Worm (Caenorhabditis elegans) whole organism, mixed stage, embryonic: ENCODE measurements around the gene M6.11.

Experiments used
- M03D4.4 ChIP-seq: sonication (generic microtip); optimal IDR thresholded peaks from 2 replicates; lab custom pipeline; 2017; ENCODE audit warnings: mild to moderate bottlenecking, missing genetic modification characterization, missing compliant biosample characterization
- bed-3 ChIP-seq: fragments of 200-800 bp; sonication (Bioruptor generic); optimal IDR thresholded peaks from 3 replicates; lab custom pipeline; 2018; ENCODE audit warnings: mild to moderate bottlenecking, missing genetic modification characterization, moderate library complexity, missing compliant biosample characterization
- blmp-1 ChIP-seq: fragments of 150-350 bp; optimal IDR thresholded peaks from 2 replicates; lab custom pipeline; 2014; ENCODE audit warnings: missing biosample characterization, missing genetic modification characterization
- ceh-39 ChIP-seq: fragments of 150-350 bp; optimal IDR thresholded peaks from 2 replicates; lab custom pipeline; 2014; ENCODE audit warnings: missing biosample characterization, missing genetic modification characterization
- ceh-43 ChIP-seq: fragments of 200-800 bp; sonication (Bioruptor generic); optimal IDR thresholded peaks from 2 replicates; lab custom pipeline; 2018; ENCODE audit warnings: mild to moderate bottlenecking, missing genetic modification characterization, moderate library complexity, missing compliant biosample characterization
- ceh-83 ChIP-seq: fragments of 200-800 bp; sonication (Bioruptor generic); optimal IDR thresholded peaks from 2 replicates; lab custom pipeline; 2018; ENCODE audit warnings: mild to moderate bottlenecking, missing genetic modification characterization, missing compliant biosample characterization
- ces-1 ChIP-seq: fragments of 150-350 bp; optimal IDR thresholded peaks from 2 replicates; lab custom pipeline; 2014; ENCODE audit warnings: missing biosample characterization, missing genetic modification reagents, missing genetic modification characterization
- cnd-1 ChIP-seq: fragments of 200-800 bp; sonication (Bioruptor generic); optimal IDR thresholded peaks from 2 replicates; lab custom pipeline; 2018; ENCODE audit warnings: mild to moderate bottlenecking, missing genetic modification characterization, missing compliant biosample characterization
- drap-1 ChIP-seq: fragments of 200-800 bp; sonication (Bioruptor generic); optimal IDR thresholded peaks from 3 replicates; lab custom pipeline; 2018; ENCODE audit warnings: mild to moderate bottlenecking, missing genetic modification characterization, missing compliant biosample characterization
- elt-1 ChIP-seq: sonication (generic microtip); optimal IDR thresholded peaks from 2 replicates; lab custom pipeline; 2017; ENCODE audit warnings: missing genetic modification characterization, mild to moderate bottlenecking, missing compliant biosample characterization, antibody characterized with exemption, moderate library complexity, borderline replicate concordance; ENCODE audit not compliant: insufficient read depth
- elt-3 ChIP-seq: fragments of 150-350 bp; optimal IDR thresholded peaks from 2 replicates; lab custom pipeline; 2014; ENCODE audit warnings: missing biosample characterization, missing genetic modification characterization
- hlh-1 ChIP-seq: fragments of 150-350 bp; optimal IDR thresholded peaks from 2 replicates; lab custom pipeline; 2014; ENCODE audit warnings: missing biosample characterization, missing genetic modification reagents, missing genetic modification characterization
- lin-32 ChIP-seq: fragments of 200-800 bp; sonication (Bioruptor generic); optimal IDR thresholded peaks from 2 replicates; lab custom pipeline; 2018; ENCODE audit warnings: mild to moderate bottlenecking, missing genetic modification characterization, missing compliant biosample characterization
- lsy-2 ChIP-seq: fragments of 150-350 bp; optimal IDR thresholded peaks from 2 replicates; lab custom pipeline; 2014; ENCODE audit warnings: missing biosample characterization, missing genetic modification characterization
- mab-5 ChIP-seq: fragments of 150-350 bp; optimal IDR thresholded peaks from 2 replicates; lab custom pipeline; 2014; ENCODE audit warnings: missing biosample characterization, missing genetic modification characterization
- mep-1 ChIP-seq: fragments of 150-350 bp; optimal IDR thresholded peaks from 2 replicates; lab custom pipeline; 2017; ENCODE audit warnings: missing biosample characterization, missing genetic modification reagents, missing genetic modification characterization, inconsistent platforms
- mls-2 ChIP-seq: sonication (generic microtip); optimal IDR thresholded peaks from 2 replicates; lab custom pipeline; 2016; ENCODE audit warnings: mild to moderate bottlenecking, missing genetic modification characterization, moderate library complexity, missing compliant biosample characterization
- nhr-12 ChIP-seq: fragments of 150-350 bp; optimal IDR thresholded peaks from 2 replicates; lab custom pipeline; 2014; ENCODE audit warnings: missing biosample characterization, missing genetic modification characterization
- nhr-237 ChIP-seq: fragments of 150-350 bp; optimal IDR thresholded peaks from 2 replicates; lab custom pipeline; 2014; ENCODE audit warnings: missing biosample characterization, missing genetic modification characterization
- nhr-28 ChIP-seq: fragments of 150-350 bp; optimal IDR thresholded peaks from 2 replicates; lab custom pipeline; 2014; ENCODE audit warnings: missing biosample characterization, missing genetic modification characterization
- nhr-76 ChIP-seq: sonication (generic microtip); optimal IDR thresholded peaks from 2 replicates; lab custom pipeline; 2017; ENCODE audit warnings: missing biosample characterization, missing genetic modification characterization
- sptf-1 ChIP-seq: sonication (generic microtip); optimal IDR thresholded peaks from 2 replicates; lab custom pipeline; 2017; ENCODE audit warnings: mild to moderate bottlenecking, missing genetic modification characterization, moderate library complexity, missing compliant biosample characterization
- tbx-8 ChIP-seq: fragments of 200-800 bp; sonication (Bioruptor generic); optimal IDR thresholded peaks from 2 replicates; lab custom pipeline; 2018; ENCODE audit warnings: mild to moderate bottlenecking, missing genetic modification characterization, moderate library complexity, missing compliant biosample characterization
- unc-39 ChIP-seq: fragments of 150-350 bp; optimal IDR thresholded peaks from 2 replicates; lab custom pipeline; 2014; ENCODE audit warnings: missing biosample characterization, missing genetic modification characterization
- unc-62 ChIP-seq: fragments of 150-350 bp; optimal IDR thresholded peaks from 2 replicates; lab custom pipeline; 2014; ENCODE audit warnings: missing biosample characterization, missing genetic modification reagents, missing genetic modification characterization
- zip-8 ChIP-seq: fragments of 150-350 bp; optimal IDR thresholded peaks from 2 replicates; lab custom pipeline; 2014; ENCODE audit warnings: missing biosample characterization, missing genetic modification characterization
- ztf-11 ChIP-seq: fragments of 150-350 bp; optimal IDR thresholded peaks from 2 replicates; lab custom pipeline; 2014; ENCODE audit warnings: missing biosample characterization, missing genetic modification characterization

Gene M6.11

ce11 chrX:651616-652015 is 10.3 kb upstream of the M6.11 start:
- TF ChIP-seq ceh-43 (GFP tag; lab: Kevin White, UChicago) = no peak
- no peak for TF ChIP-seq elt-1 (tag; lab: Kevin White, UChicago)
- TF ChIP-seq drap-1 (GFP tag; lab: Kevin White, UChicago) = no peak
- TF ChIP-seq nhr-76 (tag; lab: Kevin White, UChicago) = no peak
- TF ChIP-seq unc-62 = no peak
- TF ChIP-seq ceh-83 (GFP tag; lab: Kevin White, UChicago) = no peak
- no peak for TF ChIP-seq mab-5 (tag; lab: Kevin White, UChicago)

- no peak for TF ChIP-seq nhr-237
- TF ChIP-seq zip-8 (tag; lab: Kevin White, UChicago) = no peak
- no peak for TF ChIP-seq sptf-1 (tag; lab: Kevin White, UChicago)
- no peak for TF ChIP-seq mep-1
- no peak for TF ChIP-seq lsy-2
These were observed 5.2 kb upstream of the M6.11 start for ce11 chrX:646493-646892.

ce11 chrX:645589-645988 is 4.2 kb upstream of the M6.11 start:
- TF ChIP-seq nhr-12 (tag; lab: Kevin White, UChicago) (no peak), mls-2 (tag; lab: Kevin White, UChicago) (no peak), unc-39 (no peak), mab-5 (tag; lab: Kevin White, UChicago) (no peak)

ce11 chrX:642817-643216 is 1.5 kb upstream of the M6.11 start:
- TF ChIP-seq unc-62 (no peak), blmp-1 (tag; lab: Kevin White, UChicago) (no peak)

ce11 chrX:637588-637987 is 3.8 kb downstream of the M6.11 start:
- TF ChIP-seq bed-3 (GFP tag; lab: Kevin White, UChicago) = no peak
- TF ChIP-seq ztf-11 (tag; lab: Kevin White, UChicago) = no peak
- no peak for TF ChIP-seq unc-62
- no peak for TF ChIP-seq ceh-43 (GFP tag; lab: Kevin White, UChicago)
- no peak for TF ChIP-seq blmp-1 (tag; lab: Kevin White, UChicago)
- TF ChIP-seq ceh-39 (tag; lab: Kevin White, UChicago) = no peak
- TF ChIP-seq unc-39 = no peak
- no peak for TF ChIP-seq ces-1 (GFP tag; lab: Kevin White, UChicago)
- TF ChIP-seq M03D4.4 (tag; lab: Kevin White, UChicago) = no peak
- no peak for TF ChIP-seq elt-3
- TF ChIP-seq cnd-1 (tag; lab: Kevin White, UChicago) = no peak
- no peak for TF ChIP-seq nhr-28 (tag; lab: Kevin White, UChicago)
- TF ChIP-seq mep-1 = no peak
- no peak for TF ChIP-seq lsy-2
- TF ChIP-seq drap-1 (GFP tag; lab: Kevin White, UChicago) = no peak
- TF ChIP-seq, all 35 proteins: peak for 0

- TF ChIP-seq elt-3 (no peak), nhr-28 (tag; lab: Kevin White, UChicago) (no peak), ces-1 (GFP tag; lab: Kevin White, UChicago) (no peak)
These were observed 4.4 kb downstream of the M6.11 start, which contains the start of gene pha-2 for ce11 chrX:636893-637292. TSS of gene pha-2 (minus strand) at chrX:636993.

- TF ChIP-seq bed-3 (GFP tag; lab: Kevin White, UChicago) (no peak), lin-32 (no peak), nhr-12 (tag; lab: Kevin White, UChicago) (no peak), tbx-8 (GFP tag; lab: Kevin White, UChicago) (no peak)
These were observed 12.2 kb downstream of the M6.11 start, which contains the start of gene M6.4 for ce11 chrX:629134-629533. TSS of gene M6.4 (plus strand) at chrX:629188.

ce11 chrX:621688-622087 is 19.7 kb downstream of the M6.11 start:
- peak; percentile 25 for TF ChIP-seq hlh-1
- TF ChIP-seq nhr-76 (tag; lab: Kevin White, UChicago) = no peak
